Fruit fly (Drosophila melanogaster): ENCODE results near the gene CG14265.

The CG14265 gene

DNA sequence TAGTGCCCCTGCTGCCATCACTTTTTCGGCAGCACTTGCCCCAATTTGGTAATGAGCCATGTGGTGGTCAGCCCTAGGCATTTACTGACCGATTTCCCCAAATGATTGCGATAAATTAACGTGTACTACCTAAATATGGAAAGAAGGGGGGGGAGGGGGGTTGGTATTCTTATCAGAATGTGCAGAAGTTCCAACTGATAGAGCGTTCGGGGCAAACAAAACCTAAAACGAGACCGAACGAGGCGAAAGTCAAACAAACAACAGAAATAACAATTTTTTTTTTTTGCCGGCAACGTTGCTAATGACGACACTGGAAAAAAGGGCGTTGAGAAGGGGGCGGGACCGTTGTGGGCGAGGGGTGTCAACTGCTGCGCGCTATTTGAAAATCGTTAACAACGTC lies 49.9 kb downstream of the CG14265 start:
- TF ChIP-seq CG16779 (GFP tag; IDR thresholded peaks at IDR 0.05) (no peak), GATAe (GFP tag; conservative IDR thresholded peaks at IDR 0.05) (peak; percentile 68), CG34376 (GFP tag; optimal IDR thresholded peaks at IDR 0.05) (peak; percentile 8), CG1024 (GFP tag; IDR thresholded peaks at IDR 0.05) (no peak), Med (GFP tag) (peak; percentile 4), mirr (GFP tag; optimal IDR thresholded peaks at IDR 0.05) (peak; percentile 40), crol (GFP tag; IDR thresholded peaks at IDR 0.05) (peak; percentile 81), Max (GFP tag; optimal IDR thresholded peaks at IDR 0.05) (no peak), rib (GFP tag; IDR thresholded peaks at IDR 0.05) (0 out of 2 replicates have a peak, but pooled peaks have one; percentile 51), exex (tag; optimal IDR thresholded peaks at IDR 0.05) (peak; percentile 47), corto (GFP tag; optimal IDR thresholded peaks at IDR 0.05) (no peak), nerfin-2 (GFP tag; IDR thresholded peaks at IDR 0.05; ENCODE audit: partially characterized antibody) (no peak), sug (tag; optimal IDR thresholded peaks at IDR 0.05) (peak; percentile 39), lab (GFP tag; optimal IDR thresholded peaks at IDR 0.05) (peak; percentile 15), CG8290 (GFP tag; optimal IDR thresholded peaks at IDR 0.05) (no peak), CG8290 (tag; optimal IDR thresholded peaks at IDR 0.05) (peak in 1 of 2 experiments; percentile 30), Deaf1 (tag; optimal IDR thresholded peaks at IDR 0.05) (peak; percentile 26), sd (tag; optimal IDR thresholded peaks at IDR 0.05) (peak; percentile 77), CG18599 (GFP tag; optimal IDR thresholded peaks at IDR 0.05) (peak; percentile 16), insv (GFP tag; optimal IDR thresholded peaks at IDR 0.05) (peak in 1 of 2 experiments; percentile 81), CG14441 (GFP tag; IDR thresholded peaks at IDR 0.05) (peak; percentile 8; the same call in 1 of the 2 replicates), grn (GFP tag; optimal IDR thresholded peaks at IDR 0.05) (peak; percentile 12)
